Worm (Caenorhabditis elegans) whole organism, late embryonic: Measurements from ENCODE around the gene C46F4.3.
A peak's percentile ranks its signal among the peaks of the same experiment; 100 is the strongest.

Experiments
- C08G9.2 ChIP-seq: sonication (generic microtip); optimal IDR thresholded peaks from 2 replicates; lab custom pipeline; 2016; ENCODE audit warnings: mild to moderate bottlenecking, missing genetic modification characterization, moderate library complexity, missing compliant biosample characterization
- C38D4.7 ChIP-seq: fragments of 200-800 bp; sonication (Bioruptor generic); optimal IDR thresholded peaks from 2 replicates; lab custom pipeline; 2018; ENCODE audit warnings: mild to moderate bottlenecking, missing genetic modification characterization, moderate library complexity, missing compliant biosample characterization
- F13H6.1 ChIP-seq: sonication (generic microtip); optimal IDR thresholded peaks from 2 replicates; lab custom pipeline; 2016; ENCODE audit warnings: missing genetic modification characterization, missing compliant biosample characterization
- K02D7.2 ChIP-seq: sonication (generic microtip); optimal IDR thresholded peaks from 2 replicates; lab custom pipeline; 2017; ENCODE audit warnings: mild to moderate bottlenecking, missing genetic modification characterization, missing compliant biosample characterization
- T23F11.4 ChIP-seq: fragments of 200-800 bp; sonication (Bioruptor generic); optimal IDR thresholded peaks from 2 replicates; lab custom pipeline; 2018; ENCODE audit warnings: mild to moderate bottlenecking, missing genetic modification characterization, missing compliant biosample characterization
- ama-1 ChIP-seq: fragments of 150-350 bp; optimal IDR thresholded peaks from 2 replicates; lab custom pipeline; 2014
- ceh-14 ChIP-seq: sonication (generic microtip); optimal IDR thresholded peaks from 2 replicates; lab custom pipeline; 2016; ENCODE audit warnings: missing genotype, missing genetic modification characterization, missing compliant biosample characterization
- ceh-18 ChIP-seq: sonication (generic microtip); optimal IDR thresholded peaks from 2 replicates; lab custom pipeline; 2016; ENCODE audit warnings: missing genetic modification characterization, missing compliant biosample characterization
- ceh-24 ChIP-seq: sonication (generic microtip); optimal IDR thresholded peaks from 2 replicates; lab custom pipeline; 2016; ENCODE audit warnings: mild to moderate bottlenecking, missing genetic modification characterization, missing compliant biosample characterization
- ceh-30 ChIP-seq: fragments of 150-350 bp; optimal IDR thresholded peaks from 2 replicates; lab custom pipeline; 2014; ENCODE audit warnings: missing biosample characterization, missing genetic modification characterization
- ceh-31 ChIP-seq: sonication (generic microtip); optimal IDR thresholded peaks from 2 replicates; lab custom pipeline; 2016; ENCODE audit warnings: missing genetic modification characterization, missing compliant biosample characterization
- ceh-34 ChIP-seq: sonication (generic microtip); optimal IDR thresholded peaks from 2 replicates; lab custom pipeline; 2016; ENCODE audit warnings: mild to moderate bottlenecking, missing genetic modification characterization, missing compliant biosample characterization
- ceh-48 ChIP-seq: sonication (generic microtip); optimal IDR thresholded peaks from 2 replicates; lab custom pipeline; 2016; ENCODE audit warnings: missing genetic modification characterization, inconsistent platforms, missing compliant biosample characterization
- ceh-9 ChIP-seq: sonication (generic microtip); optimal IDR thresholded peaks from 2 replicates; lab custom pipeline; 2016; ENCODE audit warnings: mild to moderate bottlenecking, missing genetic modification characterization, inconsistent platforms, missing compliant biosample characterization
- dmd-4 ChIP-seq: sonication (generic microtip); optimal IDR thresholded peaks from 2 replicates; lab custom pipeline; 2016; ENCODE audit warnings: borderline replicate concordance, missing genetic modification characterization, missing compliant biosample characterization
- ets-4 ChIP-seq: sonication (generic microtip); optimal IDR thresholded peaks from 2 replicates; lab custom pipeline; 2016; ENCODE audit warnings: missing genetic modification characterization, missing compliant biosample characterization
- fax-1 ChIP-seq: sonication (generic microtip); optimal IDR thresholded peaks from 2 replicates; lab custom pipeline; 2016; ENCODE audit warnings: missing genotype, missing genetic modification characterization, missing compliant biosample characterization
- fkh-6 ChIP-seq: sonication (generic microtip); optimal IDR thresholded peaks from 2 replicates; lab custom pipeline; 2016; ENCODE audit warnings: missing genetic modification characterization, missing compliant biosample characterization
- gmeb-2 ChIP-seq: sonication (generic microtip); optimal IDR thresholded peaks from 2 replicates; lab custom pipeline; 2016; ENCODE audit warnings: missing genetic modification characterization, inconsistent platforms, missing compliant biosample characterization
- hlh-13 ChIP-seq: fragments of 200-800 bp; sonication (Bioruptor generic); optimal IDR thresholded peaks from 2 replicates; lab custom pipeline; 2018; ENCODE audit warnings: mild to moderate bottlenecking, missing genetic modification characterization, missing compliant biosample characterization
- hlh-15 ChIP-seq: sonication (generic microtip); optimal IDR thresholded peaks from 2 replicates; lab custom pipeline; 2016; ENCODE audit warnings: missing genetic modification characterization, missing compliant biosample characterization
- hlh-30 ChIP-seq: sonication (generic microtip); optimal IDR thresholded peaks from 2 replicates; lab custom pipeline; 2017; ENCODE audit warnings: antibody characterized with exemption, missing genetic modification characterization, missing compliant biosample characterization; ENCODE audit not compliant: insufficient read depth
- hlh-6 ChIP-seq: sonication (generic microtip); optimal IDR thresholded peaks from 2 replicates; lab custom pipeline; 2016; ENCODE audit warnings: missing genotype, missing genetic modification characterization, missing compliant biosample characterization
- hlh-8 ChIP-seq: sonication (generic microtip); optimal IDR thresholded peaks from 2 replicates; lab custom pipeline; 2016; ENCODE audit warnings: missing genotype, missing genetic modification characterization, missing compliant biosample characterization
- lim-6 ChIP-seq: sonication (generic microtip); optimal IDR thresholded peaks from 2 replicates; lab custom pipeline; 2016; ENCODE audit warnings: missing genetic modification characterization, missing compliant biosample characterization
- lin-11 ChIP-seq: fragments of 200-800 bp; sonication (Bioruptor generic); optimal IDR thresholded peaks from 2 replicates; lab custom pipeline; 2018; ENCODE audit warnings: mild to moderate bottlenecking, missing genetic modification characterization, missing compliant biosample characterization
- mec-3 ChIP-seq: sonication (generic microtip); optimal IDR thresholded peaks from 2 replicates; lab custom pipeline; 2016; ENCODE audit warnings: borderline replicate concordance, missing genetic modification characterization, missing compliant biosample characterization
- nfya-1 ChIP-seq: sonication (generic microtip); optimal IDR thresholded peaks from 2 replicates; lab custom pipeline; 2017; ENCODE audit warnings: missing genetic modification characterization, mild to moderate bottlenecking, missing compliant biosample characterization, antibody characterized with exemption, moderate library complexity
- nhr-11 ChIP-seq: fragments of 150-350 bp; optimal IDR thresholded peaks from 2 replicates; lab custom pipeline; 2014; ENCODE audit warnings: missing biosample characterization, missing genetic modification characterization
- nhr-232 ChIP-seq: sonication (generic microtip); optimal IDR thresholded peaks from 2 replicates; lab custom pipeline; 2016; ENCODE audit warnings: missing genetic modification characterization, missing compliant biosample characterization
- npax-4 ChIP-seq: sonication (generic microtip); optimal IDR thresholded peaks from 2 replicates; lab custom pipeline; 2016; ENCODE audit warnings: missing genetic modification characterization, missing compliant biosample characterization
- pag-3 ChIP-seq: sonication (generic microtip); optimal IDR thresholded peaks from 2 replicates; lab custom pipeline; 2016; ENCODE audit warnings: missing compliant biosample characterization, missing genetic modification characterization, borderline replicate concordance
- pat-9 ChIP-seq: fragments of 200-800 bp; sonication (Bioruptor generic); optimal IDR thresholded peaks from 2 replicates; lab custom pipeline; 2018; ENCODE audit warnings: mild to moderate bottlenecking, missing genetic modification characterization, moderate library complexity, missing compliant biosample characterization
- pax-1 ChIP-seq: fragments of 150-350 bp; optimal IDR thresholded peaks from 2 replicates; lab custom pipeline; 2014; ENCODE audit warnings: missing biosample characterization, missing genetic modification characterization
- pha-2 ChIP-seq: sonication (generic microtip); optimal IDR thresholded peaks from 2 replicates; lab custom pipeline; 2017; ENCODE audit warnings: mild to moderate bottlenecking, missing genetic modification characterization, missing compliant biosample characterization
- pha-4 ChIP-seq: fragments of 150-350 bp; optimal IDR thresholded peaks from 2 replicates; lab custom pipeline; 2018; ENCODE audit warnings: missing biosample characterization, missing genetic modification reagents, missing genetic modification characterization
- pqm-1 ChIP-seq: sonication (generic microtip); optimal IDR thresholded peaks from 2 replicates; lab custom pipeline; 2016; ENCODE audit warnings: missing genetic modification characterization, missing compliant biosample characterization
- pros-1 ChIP-seq: fragments of 150-350 bp; optimal IDR thresholded peaks from 2 replicates; lab custom pipeline; 2014; ENCODE audit warnings: missing biosample characterization, missing genetic modification reagents, missing genetic modification characterization
- sdc-2 ChIP-seq: sonication (generic microtip); optimal IDR thresholded peaks from 2 replicates; lab custom pipeline; 2016; ENCODE audit warnings: missing genotype, missing genetic modification characterization, missing compliant biosample characterization
- sox-4 ChIP-seq: sonication (generic microtip); optimal IDR thresholded peaks from 2 replicates; lab custom pipeline; 2017; ENCODE audit warnings: mild to moderate bottlenecking, missing genetic modification characterization, inconsistent platforms, missing compliant biosample characterization
- syd-9 ChIP-seq: sonication (generic microtip); optimal IDR thresholded peaks from 2 replicates; lab custom pipeline; 2016; ENCODE audit warnings: mild to moderate bottlenecking, missing genetic modification characterization, moderate library complexity, missing compliant biosample characterization
- ttx-3 ChIP-seq: sonication (generic microtip); optimal IDR thresholded peaks from 2 replicates; lab custom pipeline; 2016; ENCODE audit warnings: missing genetic modification reagents, missing genetic modification characterization, missing compliant biosample characterization
- unc-42 ChIP-seq: sonication (generic microtip); optimal IDR thresholded peaks from 2 replicates; lab custom pipeline; 2016; ENCODE audit warnings: missing genotype, missing genetic modification characterization, missing compliant biosample characterization
- unc-86 ChIP-seq: sonication (generic microtip); optimal IDR thresholded peaks from 2 replicates; lab custom pipeline; 2016; ENCODE audit warnings: missing genetic modification characterization, missing compliant biosample characterization
- zip-5 ChIP-seq: sonication (generic microtip); optimal IDR thresholded peaks from 2 replicates; lab custom pipeline; 2016; ENCODE audit warnings: missing genetic modification characterization, missing compliant biosample characterization

Gene C46F4.3

DNA sequence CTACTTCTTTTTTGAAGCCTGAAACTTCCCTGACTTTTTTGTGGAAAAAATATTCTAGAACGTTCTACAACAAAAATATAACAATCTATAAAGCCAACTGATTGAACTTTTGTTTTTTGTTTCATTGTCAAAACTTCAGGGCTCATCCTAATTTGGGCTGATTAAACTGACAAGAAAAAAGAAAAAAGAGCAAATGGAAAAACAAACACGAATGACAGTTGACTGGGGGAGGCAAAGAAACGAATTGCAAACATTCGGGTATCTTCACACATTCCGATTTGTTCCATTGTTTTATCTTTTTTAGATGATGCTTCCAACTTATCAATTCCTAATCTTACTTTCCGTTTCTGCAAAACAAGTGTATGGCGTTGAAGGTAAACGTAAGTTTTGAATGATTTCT is at the start of gene C46F4.3:
C46F4.3 (plus strand) TSS at position 301 of the 400 bp plus-strand sequence.
- TF ChIP-seq fkh-6 (tag; lab: Kevin White, UChicago), result no peak
- no peak for TF ChIP-seq K02D7.2 (tag; lab: Kevin White, UChicago)
- TF ChIP-seq nfya-1 (tag; lab: Kevin White, UChicago), result no peak
- no peak for TF ChIP-seq unc-86 (tag; lab: Kevin White, UChicago)
- no peak for TF ChIP-seq hlh-13

DNA sequence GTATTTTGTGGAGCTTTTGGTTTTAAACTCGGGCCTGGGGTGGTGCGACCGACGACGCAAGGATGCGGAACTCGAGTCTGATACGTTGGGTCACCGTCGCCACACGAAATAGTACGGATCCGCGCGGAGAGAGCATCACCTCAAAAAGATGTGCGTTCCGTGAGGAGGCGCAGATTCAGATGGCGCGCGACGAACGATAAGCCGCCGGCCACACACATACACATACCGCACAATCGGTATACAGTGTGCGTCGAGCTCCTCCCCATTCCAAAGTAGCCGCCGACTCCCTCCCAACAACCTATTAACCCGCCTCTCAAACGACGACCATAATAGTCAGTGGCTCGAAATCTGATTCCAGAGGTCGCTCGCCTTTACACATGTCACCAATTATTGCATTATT is 45.5 kb upstream of the C46F4.3 start, which contains the start of gene F49E10.2:
F49E10.2 (plus strand) TSS at position 301 of the 400 bp plus-strand sequence.
- TF ChIP-seq ceh-34 (tag; lab: Kevin White, UChicago), result no peak
- TF ChIP-seq pat-9 (tag; lab: Kevin White, UChicago), result no peak
- TF ChIP-seq unc-86 (tag; lab: Kevin White, UChicago), result no peak
- TF ChIP-seq ceh-48 (tag; lab: Kevin White, UChicago), result no peak
- no peak for TF ChIP-seq ama-1 (lab: Kevin White, UChicago)
- TF ChIP-seq F13H6.1 (tag; lab: Kevin White, UChicago), result no peak
- TF ChIP-seq ets-4 (tag; lab: Kevin White, UChicago), result no peak
- TF ChIP-seq pha-4 (tag; lab: Kevin White, UChicago), result no peak
- TF ChIP-seq ceh-30 (tag; lab: Kevin White, UChicago), result no peak
- no peak for TF ChIP-seq ceh-24
- TF ChIP-seq zip-5 (tag; lab: Kevin White, UChicago), result no peak
- no peak for TF ChIP-seq pha-2
- TF ChIP-seq T23F11.4 (GFP tag; lab: Kevin White, UChicago), result no peak
- TF ChIP-seq lim-6, result no peak
- TF ChIP-seq K02D7.2 (tag; lab: Kevin White, UChicago), result no peak
- no peak for TF ChIP-seq lin-11 (tag; lab: Kevin White, UChicago)

DNA sequence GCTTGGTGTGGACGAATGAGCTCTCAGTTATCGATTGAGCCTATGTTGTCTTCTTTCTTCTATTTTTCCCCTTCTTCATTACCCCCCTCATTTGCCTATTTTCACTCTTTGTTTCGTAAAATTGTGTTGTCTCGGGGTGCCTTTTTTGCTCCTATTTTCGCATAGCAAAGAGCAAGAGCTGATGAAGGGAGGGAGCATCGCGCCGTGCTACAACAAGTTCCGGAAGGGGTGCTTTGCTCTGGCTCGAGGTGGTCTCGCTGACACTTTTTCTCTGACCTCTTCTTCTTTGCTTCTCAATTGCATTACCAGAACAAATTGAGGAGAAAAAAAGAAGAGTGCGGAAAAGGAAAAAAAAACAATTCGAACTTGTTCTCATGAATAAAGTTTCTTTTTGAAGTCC is 39.6 kb upstream of the C46F4.3 start:
- TF ChIP-seq ceh-18 (no peak), pax-1 (tag; lab: Kevin White, UChicago) (no peak), nhr-11 (tag; lab: Kevin White, UChicago) (no peak), hlh-6 (tag; lab: Kevin White, UChicago) (no peak), syd-9 (tag; lab: Kevin White, UChicago) (no peak), gmeb-2 (tag; lab: Kevin White, UChicago) (no peak), sdc-2 (tag; lab: Kevin White, UChicago) (no peak), hlh-8 (tag; lab: Kevin White, UChicago) (no peak), ceh-48 (tag; lab: Kevin White, UChicago) (peak; percentile 29), pag-3 (tag; lab: Kevin White, UChicago) (no peak), zip-5 (tag; lab: Kevin White, UChicago) (no peak), mec-3 (tag; lab: Kevin White, UChicago) (no peak), hlh-15 (tag; lab: Kevin White, UChicago) (no peak), npax-4 (tag; lab: Kevin White, UChicago) (no peak), pha-2 (no peak), pha-4 (tag; lab: Kevin White, UChicago) (no peak), C38D4.7 (GFP tag; lab: Kevin White, UChicago) (no peak), unc-42 (tag; lab: Kevin White, UChicago) (peak; percentile 87), ceh-14 (tag; lab: Kevin White, UChicago) (peak; percentile 52), hlh-30 (tag; lab: Kevin White, UChicago) (no peak), nhr-232 (tag; lab: Kevin White, UChicago) (no peak), ama-1 (lab: Kevin White, UChicago) (no peak), hlh-13 (no peak), sox-4 (no peak), C08G9.2 (tag; lab: Kevin White, UChicago) (no peak), dmd-4 (tag; lab: Kevin White, UChicago) (no peak), ceh-9 (no peak), pros-1 (no peak), ceh-31 (tag; lab: Kevin White, UChicago) (peak; percentile 34), ets-4 (tag; lab: Kevin White, UChicago) (no peak), ttx-3 (tag; lab: Kevin White, UChicago) (no peak), fax-1 (tag; lab: Kevin White, UChicago) (no peak), pqm-1 (no peak)
